Fruit fly (Drosophila melanogaster) whole organism, prepupa: ENCODE data around the gene CG31371.

Experiments used
- Blimp-1 ChIP-seq: fragments of 200-800 bp; sonication (Bioruptor generic); optimal IDR thresholded peaks from 3 replicates; lab custom pipeline; 2017; ENCODE audit warnings: missing biosample characterization, missing genetic modification characterization, mild to moderate bottlenecking, moderate library complexity, missing genetic modification reagents
- Eip75B ChIP-seq: fragments of 200-800 bp; sonication (Bioruptor generic); optimal IDR thresholded peaks from 3 replicates; lab custom pipeline; 2016; ENCODE audit warnings: missing biosample characterization, missing genetic modification characterization
- Gug ChIP-seq: fragments of 200-800 bp; sonication (Bioruptor generic); IDR thresholded peaks from 2 replicates; pipeline ENCODE4 v1.3.6; 2022; ENCODE audit warnings: missing biosample characterization, missing genetic modification characterization
- salr ChIP-seq, 2 experiments: fragments of 200-800 bp; sonication (Bioruptor generic); optimal IDR thresholded peaks; 3 replicates each; lab custom pipeline; 2016 to 2018; ENCODE audit warnings: missing biosample characterization in 2 of 2, missing genetic modification characterization in 2 of 2, mild to moderate bottlenecking in 1 of 2

DNA sequence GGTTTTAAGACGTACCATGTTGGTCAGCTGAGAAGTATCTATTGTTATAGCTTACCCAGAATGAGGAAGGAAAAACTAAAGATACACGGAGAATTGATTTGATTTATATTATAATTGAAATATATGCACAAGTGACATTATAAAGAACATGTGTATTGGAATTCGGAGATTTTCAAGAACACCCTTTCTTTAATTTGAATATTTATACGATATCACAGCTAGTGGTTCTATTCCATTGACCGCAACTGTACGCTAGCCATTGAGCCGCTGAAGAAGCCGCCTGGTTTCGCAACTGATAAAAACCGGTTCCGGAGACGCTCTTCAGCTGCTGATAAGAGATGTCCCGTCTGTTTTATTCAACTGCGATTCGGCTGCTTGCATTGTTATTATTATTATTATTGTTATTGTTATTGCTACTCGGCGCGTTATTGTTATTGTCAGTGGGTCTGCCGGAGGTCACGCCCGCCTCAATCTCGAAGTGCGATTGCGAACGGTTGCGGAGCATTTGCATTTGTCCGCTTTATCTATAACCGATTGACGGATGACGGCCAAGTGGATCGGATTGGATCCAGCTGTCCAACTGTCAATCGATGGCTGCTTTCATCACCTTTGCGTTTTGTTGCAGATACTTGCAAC is 41.6 kb downstream of the CG31371 start:
- TF ChIP-seq Eip75B (GFP tag; lab: Kevin White, UChicago) (peak; percentile 45), salr (GFP tag; optimal IDR thresholded peaks at IDR 0.05; lab: Kevin White, UChicago) (peak in 1 of 2 experiments; percentile 29), Gug (GFP tag; lab: Robert Waterston, UW) (no peak), Blimp-1 (GFP tag; lab: Kevin White, UChicago) (no peak)
